Fruit fly (Drosophila melanogaster): ENCODE results near the gene Wdr81.

Gene Wdr81

dm6 chr2L:12021193-12021592 lies 433 bp upstream of the Wdr81 start (continued):
- TF ChIP-seq br (optimal IDR thresholded peaks at IDR 0.05) = no peak
- no peak for TF ChIP-seq Ets65A (GFP tag)
- peak; percentile 45 for TF ChIP-seq vvl (GFP tag; IDR thresholded peaks at IDR 0.05)
- TF ChIP-seq croc (GFP tag; conservative IDR thresholded peaks at IDR 0.05) = no peak
- peak; percentile 82 for TF ChIP-seq CrebB (tag; optimal IDR thresholded peaks at IDR 0.05)
- peak; percentile 55 for TF ChIP-seq CG2116 (GFP tag; optimal IDR thresholded peaks at IDR 0.05)
- no peak for TF ChIP-seq zen (tag; optimal IDR thresholded peaks at IDR 0.05)
- TF ChIP-seq CG5180 (GFP tag; optimal IDR thresholded peaks at IDR 0.05) = no peak
- peak; percentile 47; the same call in 2 of the 3 replicates for TF ChIP-seq dysf (GFP tag; IDR thresholded peaks at IDR 0.05)
- no peak for TF ChIP-seq CG17612 (GFP tag; IDR thresholded peaks at IDR 0.05)
- TF ChIP-seq tna (GFP tag; IDR thresholded peaks at IDR 0.05; ENCODE audit: partially characterized antibody) = no peak
- peak; percentile 6 for TF ChIP-seq NC2α (GFP tag; optimal IDR thresholded peaks at IDR 0.05)
- TF ChIP-seq luna (GFP tag; optimal IDR thresholded peaks at IDR 0.05) = no peak
- no peak for TF ChIP-seq CG9797 (GFP tag; optimal IDR thresholded peaks at IDR 0.05)
- no peak for TF ChIP-seq dati (GFP tag; IDR thresholded peaks at IDR 0.05)
- peak; percentile 42 for TF ChIP-seq Hand (GFP tag; optimal IDR thresholded peaks at IDR 0.05)
- TF ChIP-seq Sin3A (optimal IDR thresholded peaks at IDR 0.05) = no peak
- TF ChIP-seq amos (GFP tag; IDR thresholded peaks at IDR 0.05; ENCODE audit: partially characterized antibody) = no peak
- no peak for TF ChIP-seq TFAM (GFP tag; optimal IDR thresholded peaks at IDR 0.05)
- no peak for TF ChIP-seq Mrtf (GFP tag; IDR thresholded peaks at IDR 0.05)
- TF ChIP-seq bigmax (GFP tag; optimal IDR thresholded peaks at IDR 0.05) = no peak
- peak; percentile 23 for TF ChIP-seq Spps (tag; optimal IDR thresholded peaks at IDR 0.05)
- no peak for TF ChIP-seq Dip3 (GFP tag; optimal IDR thresholded peaks at IDR 0.05)
- peak; percentile 37 for TF ChIP-seq cwo (GFP tag; optimal IDR thresholded peaks at IDR 0.05)
- TF ChIP-seq jigr1 (GFP tag; IDR thresholded peaks at IDR 0.05) = no peak
- no peak for TF ChIP-seq E2f2 (GFP tag; IDR thresholded peaks at IDR 0.05)
- TF ChIP-seq CoRest (tag; optimal IDR thresholded peaks at IDR 0.05) = peak; percentile 64
- peak; percentile 61 for TF ChIP-seq gcm (GFP tag; optimal IDR thresholded peaks at IDR 0.05)
- peak; percentile 59 for TF ChIP-seq Fer1 (GFP tag; optimal IDR thresholded peaks at IDR 0.05)
- TF ChIP-seq CG17186 (GFP tag; optimal IDR thresholded peaks at IDR 0.05) = no peak
- no peak for TF ChIP-seq repo (GFP tag; optimal IDR thresholded peaks at IDR 0.05)
- TF ChIP-seq fu2 (GFP tag; optimal IDR thresholded peaks at IDR 0.05) = no peak
- TF ChIP-seq maf-S (GFP tag; optimal IDR thresholded peaks at IDR 0.05) = no peak
- no peak for TF ChIP-seq CG5245 (GFP tag; optimal IDR thresholded peaks at IDR 0.05)
- no peak for TF ChIP-seq inv (GFP tag; IDR thresholded peaks at IDR 0.05; ENCODE audit: partially characterized antibody)
- no peak for TF ChIP-seq CG7963 (GFP tag; IDR thresholded peaks at IDR 0.05; ENCODE audit: partially characterized antibody)
- peak; percentile 51 for TF ChIP-seq Bdp1 (GFP tag; optimal IDR thresholded peaks at IDR 0.05)
- TF ChIP-seq Xrp1 (GFP tag; IDR thresholded peaks at IDR 0.05) = peak; percentile 72
- no peak for TF ChIP-seq Aef1 (GFP tag; IDR thresholded peaks at IDR 0.05)
- no peak for TF ChIP-seq gfzf (GFP tag; optimal IDR thresholded peaks at IDR 0.05)
- TF ChIP-seq CG31441 (GFP tag; IDR thresholded peaks at IDR 0.05) = no peak; the same call in 1 of the 2 replicates
- TF ChIP-seq Asciz (GFP tag; optimal IDR thresholded peaks at IDR 0.05) = peak; percentile 78
- peak; percentile 50; the same call in 1 of the 3 replicates for TF ChIP-seq CG11695 (GFP tag; IDR thresholded peaks at IDR 0.05)
- no peak for TF ChIP-seq CkIIα-i1 (GFP tag; IDR thresholded peaks at IDR 0.05)
- no peak for TF ChIP-seq CG14667 (GFP tag; IDR thresholded peaks at IDR 0.05)
- no peak for TF ChIP-seq da (GFP tag; optimal IDR thresholded peaks at IDR 0.05)
- TF ChIP-seq CG18599 (GFP tag; optimal IDR thresholded peaks at IDR 0.05) = peak; percentile 73
- peak; percentile 12 for TF ChIP-seq Camta (GFP tag; optimal IDR thresholded peaks at IDR 0.05)
- TF ChIP-seq CTCF (GFP tag; optimal IDR thresholded peaks at IDR 0.05) = no peak
- no peak for TF ChIP-seq toy (GFP tag; IDR thresholded peaks at IDR 0.05)
- peak; percentile 48 for TF ChIP-seq Max (GFP tag; optimal IDR thresholded peaks at IDR 0.05)
- peak; percentile 7; the same call in 2 of the 3 replicates for TF ChIP-seq so (GFP tag; IDR thresholded peaks at IDR 0.05)
- TF ChIP-seq Hr78 (GFP tag; optimal IDR thresholded peaks at IDR 0.05) = no peak
